Worm (Caenorhabditis elegans): ENCODE measurements around the gene srh-79.

srh-79 gene

ce11 chrV:7497440-7497839 lies at the start of gene srh-79:
srh-79 (plus strand) TSS chrV:7497740.
- TF ChIP-seq W03F9.2 (tag; optimal IDR thresholded peaks at IDR 0.05) (no peak), dao-5 (tag; optimal IDR thresholded peaks at IDR 0.05) (no peak), him-1 (tag; optimal IDR thresholded peaks at IDR 0.05) (no peak)

- TF ChIP-seq dao-5 (tag; optimal IDR thresholded peaks at IDR 0.05) (no peak), him-1 (tag; optimal IDR thresholded peaks at IDR 0.05) (no peak), W03F9.2 (tag; optimal IDR thresholded peaks at IDR 0.05) (no peak)
Measured at ce11 chrV:7449303-7449827, 48.2 kb upstream of the srh-79 start, which contains the start of gene try-12. try-12 (plus strand) TSS chrV:7449353.

ce11 chrV:7451421-7451820 lies 46.1 kb upstream of the srh-79 start, which contains the start of gene try-11:
try-11 (plus strand) TSS chrV:7451721.
- no peak for TF ChIP-seq W03F9.2 (tag; optimal IDR thresholded peaks at IDR 0.05)
- TF ChIP-seq him-1 (tag; optimal IDR thresholded peaks at IDR 0.05), result no peak
- TF ChIP-seq dao-5 (tag; optimal IDR thresholded peaks at IDR 0.05), result no peak

ce11 chrV:7454236-7454635 lies 43.3 kb upstream of the srh-79 start, which contains the start of gene try-8:
try-8 (minus strand) TSS chrV:7454336.
- no peak for TF ChIP-seq dao-5 (tag; optimal IDR thresholded peaks at IDR 0.05)
- no peak for TF ChIP-seq W03F9.2 (tag; optimal IDR thresholded peaks at IDR 0.05)
- TF ChIP-seq him-1 (tag; optimal IDR thresholded peaks at IDR 0.05), result no peak

- TF ChIP-seq him-1 (tag; optimal IDR thresholded peaks at IDR 0.05) (no peak), W03F9.2 (tag; optimal IDR thresholded peaks at IDR 0.05) (no peak), dao-5 (tag; optimal IDR thresholded peaks at IDR 0.05) (no peak)
Measured at ce11 chrV:7455008-7455407, 42.5 kb upstream of the srh-79 start, which contains the start of gene F25E5.2. F25E5.2 (plus strand) TSS chrV:7455308.

- TF ChIP-seq W03F9.2 (tag; optimal IDR thresholded peaks at IDR 0.05) (no peak), dao-5 (tag; optimal IDR thresholded peaks at IDR 0.05) (no peak), him-1 (tag; optimal IDR thresholded peaks at IDR 0.05) (no peak)
Measured at ce11 chrV:7460898-7461297, 36.6 kb upstream of the srh-79 start, which contains the start of gene srh-92. srh-92 (minus strand) TSS chrV:7460998.

DNA sequence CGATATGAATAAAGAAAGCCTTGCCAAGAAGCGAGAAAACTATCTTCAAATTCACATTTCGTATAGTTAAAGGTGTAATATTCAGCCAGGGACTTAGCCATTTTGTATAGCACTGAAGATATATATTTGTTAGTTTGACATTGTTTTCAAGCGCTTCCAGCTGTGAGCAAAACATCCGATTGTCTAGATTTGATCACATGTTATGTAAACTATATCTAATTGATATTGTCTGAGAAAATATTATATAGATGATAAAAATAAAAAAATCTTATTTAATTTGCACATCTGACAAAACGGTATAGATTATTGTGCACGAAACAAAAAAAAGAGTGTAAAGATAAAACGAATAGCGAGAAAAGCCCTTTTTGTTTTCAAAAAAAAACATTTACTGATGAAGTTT lies 32.8 kb upstream of the srh-79 start, which contains the start of gene srh-89:
Gene srh-89, minus strand, starts transcription at position 101 of the 400 bp plus-strand sequence.
- TF ChIP-seq W03F9.2 (tag; optimal IDR thresholded peaks at IDR 0.05) (no peak), him-1 (tag; optimal IDR thresholded peaks at IDR 0.05) (no peak), dao-5 (tag; optimal IDR thresholded peaks at IDR 0.05) (no peak)

DNA sequence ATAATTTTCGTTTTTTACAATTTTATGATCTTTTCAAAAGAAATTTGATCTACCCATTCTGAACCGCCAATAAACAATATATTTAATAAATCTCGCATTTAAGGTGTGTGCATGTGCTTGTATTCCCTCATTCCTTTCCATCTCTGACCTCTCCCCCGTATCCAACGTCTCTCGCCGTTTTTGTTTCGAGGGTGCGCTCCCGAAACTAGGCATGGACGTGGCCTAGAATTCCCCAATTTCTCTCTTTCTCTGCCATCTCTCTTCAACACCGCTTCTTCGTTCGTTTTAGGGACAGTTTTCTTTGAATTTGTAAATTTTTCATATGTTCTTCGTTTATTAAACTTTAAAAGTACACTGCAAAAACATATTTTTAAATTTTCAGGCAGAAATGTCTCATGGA lies 32.0 kb upstream of the srh-79 start, which contains the start of gene F25E5.1:
Gene F25E5.1, plus strand, starts transcription at position 376 of the 400 bp plus-strand sequence.
- TF ChIP-seq W03F9.2 (tag; optimal IDR thresholded peaks at IDR 0.05) (no peak), dao-5 (tag; optimal IDR thresholded peaks at IDR 0.05) (no peak), him-1 (tag; optimal IDR thresholded peaks at IDR 0.05) (no peak)

ce11 chrV:7472815-7473214 lies 24.7 kb upstream of the srh-79 start, which contains the start of gene str-28:
str-28 (minus strand) TSS chrV:7472915.
- no peak for TF ChIP-seq him-1 (tag; optimal IDR thresholded peaks at IDR 0.05)

DNA sequence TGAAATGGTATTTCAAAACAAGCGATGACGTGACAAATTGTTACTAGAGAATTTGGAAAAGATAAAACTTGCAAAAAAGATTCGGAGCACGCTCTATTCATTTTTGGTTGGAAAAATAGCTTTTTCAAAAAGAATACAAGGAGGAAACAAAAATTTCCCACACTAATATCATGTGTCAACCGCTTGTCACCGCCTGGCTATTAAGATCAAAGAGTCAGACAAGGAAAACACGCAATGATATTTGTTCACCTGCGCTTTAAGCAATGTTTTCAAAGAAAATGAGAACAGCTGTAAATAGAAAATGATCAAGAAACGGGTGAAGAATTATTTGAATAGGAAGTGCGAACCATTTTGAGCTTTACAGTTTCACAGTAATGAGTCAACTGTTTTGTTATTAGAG lies 20.8 kb upstream of the srh-79 start, which contains the start of gene srh-125:
Gene srh-125, minus strand, starts transcription at position 101 of the 400 bp plus-strand sequence.
- TF ChIP-seq him-1 (tag; optimal IDR thresholded peaks at IDR 0.05), result no peak
- no peak for TF ChIP-seq dao-5 (tag; optimal IDR thresholded peaks at IDR 0.05)
- no peak for TF ChIP-seq W03F9.2 (tag; optimal IDR thresholded peaks at IDR 0.05)

DNA sequence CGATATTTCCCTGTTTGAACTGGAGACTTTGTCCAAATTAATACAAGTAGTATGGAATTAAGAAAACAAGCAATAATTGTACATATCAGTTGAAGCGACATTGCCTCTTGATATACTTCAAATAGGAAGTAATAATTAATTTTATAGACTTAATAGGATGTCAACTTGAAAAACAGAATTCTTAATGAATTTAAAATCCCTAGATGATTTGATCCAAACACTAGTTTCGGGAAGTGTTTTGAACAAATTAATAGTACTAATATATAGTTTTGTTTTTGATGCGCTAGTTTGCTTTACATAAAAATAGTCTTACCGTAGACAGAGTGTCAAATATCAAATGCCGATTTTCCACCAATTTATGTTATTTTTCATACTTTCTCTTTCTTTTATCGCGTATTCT lies 19.1 kb upstream of the srh-79 start, which contains the start of gene str-190:
Gene str-190, minus strand, starts transcription at position 101 of the 400 bp plus-strand sequence.
- TF ChIP-seq W03F9.2 (tag; optimal IDR thresholded peaks at IDR 0.05) (no peak), him-1 (tag; optimal IDR thresholded peaks at IDR 0.05) (no peak), dao-5 (tag; optimal IDR thresholded peaks at IDR 0.05) (no peak)

DNA sequence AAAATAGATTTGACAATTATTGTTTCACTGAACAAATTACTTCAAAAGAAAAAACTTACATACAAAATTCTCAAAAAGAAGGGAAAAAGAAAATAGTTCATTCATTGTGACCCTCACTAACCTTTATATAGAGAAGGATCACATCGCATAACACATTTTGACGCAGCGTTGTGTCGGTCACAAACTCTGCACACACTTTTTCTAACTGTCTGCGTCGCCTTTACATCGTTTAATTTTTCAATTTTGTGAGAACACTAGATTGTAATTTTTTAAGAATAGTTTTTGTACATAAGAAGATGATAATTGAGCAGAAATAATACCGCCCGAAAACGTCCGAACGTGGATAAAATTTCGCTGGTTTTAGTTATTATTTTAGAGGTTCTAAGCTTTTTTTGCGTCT lies 16.6 kb upstream of the srh-79 start, which contains the start of gene C18B10.6:
Gene C18B10.6, minus strand, starts transcription at position 101 of the 400 bp plus-strand sequence.
- no peak for TF ChIP-seq dao-5 (tag; optimal IDR thresholded peaks at IDR 0.05)

DNA sequence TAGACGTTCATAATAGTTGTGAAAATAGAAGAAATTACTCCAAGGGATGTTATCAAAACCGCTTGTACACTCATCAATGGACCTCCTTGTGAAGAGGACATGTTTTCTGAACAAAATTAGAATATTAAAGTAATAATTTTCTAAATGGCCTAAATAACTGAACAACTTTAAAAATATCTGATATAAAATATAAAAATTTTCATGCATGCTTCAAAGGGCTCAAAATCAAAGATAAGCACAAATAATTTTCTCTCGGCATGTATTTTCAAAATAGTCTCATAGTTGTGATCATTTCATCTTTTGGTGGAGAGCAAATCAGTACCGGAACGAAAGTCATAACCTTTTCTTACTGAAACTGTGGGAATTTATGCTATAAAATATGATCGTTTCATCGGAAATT lies 12.5 kb upstream of the srh-79 start, which contains the start of gene srbc-8:
Gene srbc-8, minus strand, starts transcription at position 101 of the 400 bp plus-strand sequence.
- TF ChIP-seq dao-5 (tag; optimal IDR thresholded peaks at IDR 0.05) (no peak), W03F9.2 (tag; optimal IDR thresholded peaks at IDR 0.05) (no peak), him-1 (tag; optimal IDR thresholded peaks at IDR 0.05) (no peak)

ce11 chrV:7487518-7487917 lies 10.0 kb upstream of the srh-79 start, which contains the start of gene srbc-7:
srbc-7 (minus strand) TSS chrV:7487618.
- no peak for TF ChIP-seq him-1 (tag; optimal IDR thresholded peaks at IDR 0.05)
- TF ChIP-seq W03F9.2 (tag; optimal IDR thresholded peaks at IDR 0.05), result no peak
- no peak for TF ChIP-seq dao-5 (tag; optimal IDR thresholded peaks at IDR 0.05)
